Fruit fly (Drosophila melanogaster) whole organism, embryonic: ENCODE measurements around the gene CG10467.

ENCODE experiments used
- CG10543 ChIP-seq: fragments of 200-800 bp; sonication (Bioruptor generic); optimal IDR thresholded peaks from 3 replicates; lab custom pipeline; 2017; ENCODE audit warnings: missing biosample characterization, mild to moderate bottlenecking, missing genetic modification characterization, moderate library complexity
- CG11085 ChIP-seq: fragments of 200-800 bp; sonication (Bioruptor generic); IDR thresholded peaks from 2 replicates; pipeline ENCODE4 v1.3.6; 2022; ENCODE audit warnings: missing biosample characterization, missing genetic modification characterization
- CG11247 ChIP-seq: fragments of 200-800 bp; sonication (Bioruptor generic); IDR thresholded peaks from 2 replicates; pipeline ENCODE4 v1.3.6; 2022; ENCODE audit warnings: missing biosample characterization, missing genetic modification characterization
- CG12236 ChIP-seq: fragments of 200-800 bp; sonication (Bioruptor generic); optimal IDR thresholded peaks from 2 replicates; lab custom pipeline; 2016; ENCODE audit warnings: missing biosample characterization, missing genetic modification characterization
- CG12299 ChIP-seq: fragments of 200-800 bp; sonication (Bioruptor generic); optimal IDR thresholded peaks from 2 replicates; lab custom pipeline; 2018; ENCODE audit warnings: missing biosample characterization, mild to moderate bottlenecking, missing genetic modification characterization
- CG1233 ChIP-seq: fragments of 200-800 bp; sonication (Bioruptor generic); optimal IDR thresholded peaks from 4 replicates; lab custom pipeline; 2018; ENCODE audit warnings: missing biosample characterization, mild to moderate bottlenecking, missing genetic modification characterization
- CG13123 ChIP-seq: fragments of 200-800 bp; sonication (Bioruptor generic); optimal IDR thresholded peaks from 2 replicates; lab custom pipeline; 2016; ENCODE audit warnings: missing biosample characterization, missing genetic modification characterization
- CG13775 ChIP-seq: fragments of 200-800 bp; sonication (Bioruptor generic); optimal IDR thresholded peaks from 3 replicates; lab custom pipeline; 2017; ENCODE audit warnings: missing biosample characterization, mild to moderate bottlenecking, missing genetic modification characterization
- CG14860 ChIP-seq: fragments of 200-800 bp; sonication (Bioruptor generic); IDR thresholded peaks from 3 replicates; pipeline ENCODE4 v1.3.6; 2022; ENCODE audit warnings: missing biosample characterization, missing genetic modification characterization; ENCODE audit not compliant: partially characterized antibody
- CG17359 ChIP-seq: fragments of 200-800 bp; sonication (Bioruptor generic); optimal IDR thresholded peaks from 3 replicates; lab custom pipeline; 2018; ENCODE audit warnings: missing biosample characterization, mild to moderate bottlenecking, missing genetic modification characterization, moderate library complexity
- CG17385 ChIP-seq: fragments of 200-800 bp; sonication (Bioruptor generic); optimal IDR thresholded peaks from 3 replicates; lab custom pipeline; 2018; ENCODE audit warnings: missing biosample characterization, mild to moderate bottlenecking, missing genetic modification characterization
- CG17568 ChIP-seq: fragments of 200-800 bp; sonication (Bioruptor generic); optimal IDR thresholded peaks from 2 replicates; lab custom pipeline; 2018; ENCODE audit warnings: missing biosample characterization, mild to moderate bottlenecking, missing genetic modification characterization, moderate library complexity
- CG17912 ChIP-seq: fragments of 200-800 bp; sonication (Bioruptor generic); optimal IDR thresholded peaks from 2 replicates; lab custom pipeline; 2018; ENCODE audit warnings: missing biosample characterization, mild to moderate bottlenecking, missing genetic modification characterization
- CG2129 ChIP-seq: fragments of 200-800 bp; sonication (Bioruptor generic); IDR thresholded peaks from 2 replicates; pipeline ENCODE4 v1.3.6; 2022; ENCODE audit warnings: missing biosample characterization, missing genetic modification characterization; ENCODE audit not compliant: partially characterized antibody
- CG34422 ChIP-seq: fragments of 200-800 bp; sonication (Bioruptor generic); IDR thresholded peaks from 3 replicates; pipeline ENCODE4 v1.3.6; 2022; ENCODE audit warnings: missing biosample characterization, missing genetic modification characterization
- CG4617 ChIP-seq: fragments of 200-800 bp; sonication (Bioruptor generic); optimal IDR thresholded peaks from 3 replicates; lab custom pipeline; 2016; ENCODE audit warnings: missing biosample characterization, missing genetic modification characterization, borderline replicate concordance
- CG5180 ChIP-seq: fragments of 200-800 bp; sonication (Bioruptor generic); optimal IDR thresholded peaks from 3 replicates; lab custom pipeline; 2017; ENCODE audit warnings: missing biosample characterization, missing genetic modification characterization, mild to moderate bottlenecking, moderate library complexity, missing genetic modification reagents
- CG7372 ChIP-seq: fragments of 200-800 bp; sonication (Bioruptor generic); IDR thresholded peaks from 2 replicates; pipeline ENCODE4 v1.3.6; 2022; ENCODE audit warnings: missing biosample characterization, missing genetic modification characterization
- CG7556 ChIP-seq: fragments of 200-800 bp; sonication (Bioruptor generic); optimal IDR thresholded peaks from 2 replicates; lab custom pipeline; 2017; ENCODE audit warnings: missing biosample characterization, mild to moderate bottlenecking, missing genetic modification characterization
- CG7786 ChIP-seq: fragments of 200-800 bp; sonication (Bioruptor generic); optimal IDR thresholded peaks from 2 replicates; lab custom pipeline; 2016; ENCODE audit warnings: missing biosample characterization, missing genetic modification characterization
- CG8765 ChIP-seq: fragments of 200-800 bp; sonication (Bioruptor generic); IDR thresholded peaks from 2 replicates; pipeline ENCODE4 v1.3.6; 2022; ENCODE audit warnings: missing biosample characterization, missing genetic modification characterization
- Dip3 ChIP-seq: fragments of 200-800 bp; sonication (Bioruptor generic); optimal IDR thresholded peaks from 3 replicates; lab custom pipeline; 2016; ENCODE audit warnings: missing biosample characterization, missing genetic modification characterization
- E2f2 ChIP-seq: fragments of 200-800 bp; sonication (Bioruptor generic); IDR thresholded peaks from 2 replicates; pipeline ENCODE4 v1.3.6; 2022; ENCODE audit warnings: missing biosample characterization, missing genetic modification characterization
- HLH4C ChIP-seq: fragments of 200-800 bp; sonication (Bioruptor generic); IDR thresholded peaks from 3 replicates; pipeline ENCODE4 v1.3.6; 2022; ENCODE audit warnings: missing biosample characterization, missing genetic modification characterization; ENCODE audit not compliant: partially characterized antibody
- Med ChIP-seq: fragments of 200-800 bp; sonication (Bioruptor generic); peaks from one replicate; lab custom pipeline; 2016; ENCODE audit warnings: missing biosample characterization, missing genetic modification characterization, mild to moderate bottlenecking, inconsistent platforms, moderate library complexity
- Mes4 ChIP-seq: fragments of 200-800 bp; sonication (Bioruptor generic); optimal IDR thresholded peaks from 2 replicates; lab custom pipeline; 2016; ENCODE audit warnings: missing biosample characterization, missing genetic modification characterization
- NfI ChIP-seq: fragments of 200-800 bp; sonication (Bioruptor generic); optimal IDR thresholded peaks from 3 replicates; lab custom pipeline; 2018; ENCODE audit warnings: missing biosample characterization, mild to moderate bottlenecking, missing genetic modification characterization, moderate library complexity
- Sox102F ChIP-seq: fragments of 200-800 bp; sonication (Bioruptor generic); optimal IDR thresholded peaks from 2 replicates; lab custom pipeline; 2018; ENCODE audit warnings: missing biosample characterization, mild to moderate bottlenecking, missing genetic modification characterization, moderate library complexity
- Vsx1 ChIP-seq: fragments of 200-800 bp; sonication (Bioruptor generic); optimal IDR thresholded peaks from 2 replicates; lab custom pipeline; 2017; ENCODE audit warnings: missing biosample characterization, mild to moderate bottlenecking, missing genetic modification characterization, missing genetic modification reagents
- Xrp1 ChIP-seq: fragments of 200-800 bp; sonication (Bioruptor generic); IDR thresholded peaks from 2 replicates; pipeline ENCODE4 v1.3.6; 2022; ENCODE audit warnings: missing biosample characterization, missing genetic modification characterization
- ase ChIP-seq: fragments of 200-800 bp; sonication (Bioruptor generic); IDR thresholded peaks from 3 replicates; pipeline ENCODE4 v1.3.6; 2022; ENCODE audit warnings: missing biosample characterization, missing genetic modification characterization
- bab2 ChIP-seq: fragments of 200-800 bp; sonication (Bioruptor generic); optimal IDR thresholded peaks from 2 replicates; lab custom pipeline; 2016; ENCODE audit warnings: missing biosample characterization, missing genetic modification characterization
- dysf ChIP-seq: fragments of 200-800 bp; sonication (Bioruptor generic); IDR thresholded peaks from 3 replicates; pipeline ENCODE4 v1.3.6; 2022; ENCODE audit warnings: missing biosample characterization, missing genetic modification characterization
- ewg ChIP-seq: fragments of 200-800 bp; sonication (Bioruptor generic); optimal IDR thresholded peaks from 3 replicates; lab custom pipeline; 2017; ENCODE audit warnings: mild to moderate bottlenecking, missing biosample characterization, missing genetic modification reagents, missing genetic modification characterization
- jing ChIP-seq: fragments of 200-800 bp; sonication (Bioruptor generic); optimal IDR thresholded peaks from 2 replicates; lab custom pipeline; 2018; ENCODE audit warnings: missing biosample characterization, mild to moderate bottlenecking, missing genetic modification characterization
- nmo ChIP-seq: fragments of 200-800 bp; sonication (Bioruptor generic); optimal IDR thresholded peaks from 2 replicates; lab custom pipeline; 2018; ENCODE audit warnings: missing biosample characterization, mild to moderate bottlenecking, missing genetic modification characterization, moderate library complexity
- oc ChIP-seq: fragments of 200-800 bp; sonication (Bioruptor generic); optimal IDR thresholded peaks from 2 replicates; lab custom pipeline; 2018; ENCODE audit warnings: missing biosample characterization, mild to moderate bottlenecking, missing genetic modification characterization, moderate library complexity
- otp ChIP-seq: fragments of 200-800 bp; sonication (Bioruptor generic); IDR thresholded peaks from 3 replicates; pipeline ENCODE4, ENCODE4 v1.3.6; 2022; ENCODE audit warnings: missing biosample characterization, missing genetic modification characterization
- pfk ChIP-seq: fragments of 200-800 bp; sonication (Bioruptor generic); optimal IDR thresholded peaks from 2 replicates; lab custom pipeline; 2018; ENCODE audit warnings: missing biosample characterization, mild to moderate bottlenecking, missing genetic modification characterization, moderate library complexity
- psq ChIP-seq: fragments of 200-800 bp; sonication (Bioruptor generic); optimal IDR thresholded peaks from 2 replicates; lab custom pipeline; 2017; ENCODE audit warnings: missing biosample characterization, missing genetic modification characterization
- scrt ChIP-seq: fragments of 200-800 bp; sonication (Bioruptor generic); optimal IDR thresholded peaks from 2 replicates; lab custom pipeline; 2018; ENCODE audit warnings: missing biosample characterization, mild to moderate bottlenecking, missing genetic modification characterization, moderate library complexity
- sd ChIP-seq: fragments of 200-800 bp; sonication (Bioruptor generic); optimal IDR thresholded peaks from 3 replicates; lab custom pipeline; 2018; ENCODE audit warnings: missing biosample characterization, mild to moderate bottlenecking, missing genetic modification characterization, moderate library complexity
- shn ChIP-seq: fragments of 200-800 bp; sonication (Bioruptor generic); optimal IDR thresholded peaks from 3 replicates; lab custom pipeline; 2016; ENCODE audit warnings: missing biosample characterization, missing genetic modification characterization
- sima ChIP-seq: fragments of 200-800 bp; sonication (Bioruptor generic); optimal IDR thresholded peaks from 2 replicates; lab custom pipeline; 2016; ENCODE audit warnings: missing biosample characterization, missing genetic modification characterization
- slou ChIP-seq: fragments of 200-800 bp; sonication (Bioruptor generic); optimal IDR thresholded peaks from 3 replicates; lab custom pipeline; 2016; ENCODE audit warnings: missing biosample characterization, missing genetic modification characterization
- sqz ChIP-seq: fragments of 200-800 bp; sonication (Bioruptor generic); optimal IDR thresholded peaks from 3 replicates; lab custom pipeline; 2018; ENCODE audit warnings: missing biosample characterization, mild to moderate bottlenecking, missing genetic modification characterization
- tna ChIP-seq: fragments of 200-800 bp; sonication (Bioruptor generic); IDR thresholded peaks from 2 replicates; pipeline ENCODE4 v1.3.6; 2022; ENCODE audit warnings: missing biosample characterization, missing genetic modification characterization; ENCODE audit not compliant: partially characterized antibody
- unc-4 ChIP-seq: fragments of 200-800 bp; sonication (Bioruptor generic); IDR thresholded peaks from 2 replicates; pipeline ENCODE4 v1.3.6; 2022; ENCODE audit warnings: missing biosample characterization, missing genetic modification characterization; ENCODE audit not compliant: partially characterized antibody
- vfl ChIP-seq: fragments of 200-800 bp; sonication (Bioruptor generic); optimal IDR thresholded peaks from 2 replicates; lab custom pipeline; 2016; ENCODE audit warnings: missing biosample characterization, missing genetic modification characterization
- z ChIP-seq: fragments of 200-800 bp; sonication (Bioruptor generic); IDR thresholded peaks from 3 replicates; pipeline ENCODE4 v1.3.6; 2022; ENCODE audit warnings: missing biosample characterization, missing genetic modification characterization

CG10467 gene

dm6 chr3L:6139924-6140574, 45.5 kb upstream of the CG10467 start, which contains the start of gene Cpr65Av (continued):
- TF ChIP-seq ase (GFP tag; lab: Robert Waterston, UW) (no peak), scrt (GFP tag; lab: Kevin White, UChicago) (no peak), CG13123 (GFP tag; lab: Kevin White, UChicago) (no peak), jing (GFP tag; lab: Kevin White, UChicago) (no peak), CG7372 (no peak), Vsx1 (GFP tag; lab: Kevin White, UChicago) (no peak), HLH4C (GFP tag; lab: Robert Waterston, UW) (no peak), CG7556 (GFP tag; lab: Kevin White, UChicago) (no peak), pfk (GFP tag; lab: Kevin White, UChicago) (no peak), slou (GFP tag; lab: Kevin White, UChicago) (no peak), CG7786 (GFP tag; lab: Kevin White, UChicago) (no peak), oc (tag; lab: Kevin White, UChicago) (peak; percentile 22), CG17912 (GFP tag; lab: Kevin White, UChicago) (peak; percentile 13), CG14860 (GFP tag; lab: Robert Waterston, UW) (no peak), sima (GFP tag; lab: Kevin White, UChicago) (no peak), Sox102F (GFP tag; lab: Kevin White, UChicago) (peak; percentile 48), shn (no peak), dysf (GFP tag; lab: Robert Waterston, UW) (no peak), unc-4 (GFP tag; lab: Robert Waterston, UW) (no peak), CG10543 (GFP tag; lab: Kevin White, UChicago) (no peak), CG12299 (tag; lab: Kevin White, UChicago) (no peak), CG17359 (tag; lab: Kevin White, UChicago) (peak; percentile 40), bab2 (GFP tag; lab: Kevin White, UChicago) (no peak), CG8765 (GFP tag; lab: Robert Waterston, UW) (no peak), ewg (GFP tag; lab: Kevin White, UChicago) (no peak), NfI (GFP tag; lab: Kevin White, UChicago) (no peak), CG4617 (GFP tag; lab: Kevin White, UChicago) (no peak), Xrp1 (no peak), CG12236 (GFP tag; lab: Kevin White, UChicago) (no peak), sd (tag; lab: Kevin White, UChicago) (peak; percentile 15), nmo (no peak), Med (GFP tag; lab: Kevin White, UChicago) (peak; percentile 52), vfl (GFP tag; lab: Kevin White, UChicago) (no peak), CG17568 (GFP tag; lab: Kevin White, UChicago) (no peak), CG1233 (peak; percentile 32), Mes4 (no peak), tna (no peak), CG11247 (no peak), CG5180 (peak; percentile 30), Dip3 (GFP tag; lab: Kevin White, UChicago) (no peak), sqz (GFP tag; lab: Kevin White, UChicago) (peak; percentile 43), otp (GFP tag; lab: Robert Waterston, UW) (peak; percentile 17; the same call in 1 of the 3 replicates), E2f2 (GFP tag; lab: Robert Waterston, UW) (no peak), CG2129 (GFP tag; lab: Robert Waterston, UW) (no peak), CG11085 (GFP tag; lab: Robert Waterston, UW) (no peak), z (GFP tag; lab: Robert Waterston, UW) (no peak), psq (GFP tag; lab: Kevin White, UChicago) (no peak), CG17385 (peak; percentile 2), CG34422 (GFP tag; lab: Robert Waterston, UW) (no peak), CG13775 (GFP tag; lab: Kevin White, UChicago) (no peak)
